Worm (Caenorhabditis elegans) whole organism, late embryonic: Measurements from ENCODE around the gene M163.11.

ENCODE experiments used
- C08G9.2 ChIP-seq: sonication (generic microtip); optimal IDR thresholded peaks from 2 replicates; lab custom pipeline; 2016; ENCODE audit warnings: mild to moderate bottlenecking, missing genetic modification characterization, moderate library complexity, missing compliant biosample characterization
- C38D4.7 ChIP-seq: fragments of 200-800 bp; sonication (Bioruptor generic); optimal IDR thresholded peaks from 2 replicates; lab custom pipeline; 2018; ENCODE audit warnings: mild to moderate bottlenecking, missing genetic modification characterization, moderate library complexity, missing compliant biosample characterization
- F13H6.1 ChIP-seq: sonication (generic microtip); optimal IDR thresholded peaks from 2 replicates; lab custom pipeline; 2016; ENCODE audit warnings: missing genetic modification characterization, missing compliant biosample characterization
- K09A11.1 ChIP-seq: sonication (generic microtip); optimal IDR thresholded peaks from 2 replicates; lab custom pipeline; 2017; ENCODE audit warnings: antibody characterized with exemption, mild to moderate bottlenecking, missing genetic modification characterization, missing compliant biosample characterization; ENCODE audit not compliant: insufficient read depth
- ahr-1 ChIP-seq: sonication (generic microtip); optimal IDR thresholded peaks from 2 replicates; lab custom pipeline; 2016; ENCODE audit warnings: missing genetic modification characterization, missing compliant biosample characterization
- ama-1 ChIP-seq: fragments of 150-350 bp; optimal IDR thresholded peaks from 2 replicates; lab custom pipeline; 2014
- ceh-19 ChIP-seq: fragments of 200-800 bp; sonication (Bioruptor generic); optimal IDR thresholded peaks from 2 replicates; lab custom pipeline; 2018; ENCODE audit warnings: mild to moderate bottlenecking, missing genetic modification characterization, missing compliant biosample characterization
- ceh-22 ChIP-seq: sonication (generic microtip); optimal IDR thresholded peaks from 2 replicates; lab custom pipeline; 2017; ENCODE audit warnings: missing biosample characterization, missing genetic modification characterization
- ceh-24 ChIP-seq: sonication (generic microtip); optimal IDR thresholded peaks from 2 replicates; lab custom pipeline; 2016; ENCODE audit warnings: mild to moderate bottlenecking, missing genetic modification characterization, missing compliant biosample characterization
- ceh-31 ChIP-seq: sonication (generic microtip); optimal IDR thresholded peaks from 2 replicates; lab custom pipeline; 2016; ENCODE audit warnings: missing genetic modification characterization, missing compliant biosample characterization
- ceh-48 ChIP-seq: sonication (generic microtip); optimal IDR thresholded peaks from 2 replicates; lab custom pipeline; 2016; ENCODE audit warnings: missing genetic modification characterization, inconsistent platforms, missing compliant biosample characterization
- ceh-9 ChIP-seq: sonication (generic microtip); optimal IDR thresholded peaks from 2 replicates; lab custom pipeline; 2016; ENCODE audit warnings: mild to moderate bottlenecking, missing genetic modification characterization, inconsistent platforms, missing compliant biosample characterization
- che-1 ChIP-seq: sonication (generic microtip); optimal IDR thresholded peaks from 2 replicates; lab custom pipeline; 2016; ENCODE audit warnings: mild to moderate bottlenecking, missing genetic modification characterization, missing compliant biosample characterization
- dmd-4 ChIP-seq: sonication (generic microtip); optimal IDR thresholded peaks from 2 replicates; lab custom pipeline; 2016; ENCODE audit warnings: borderline replicate concordance, missing genetic modification characterization, missing compliant biosample characterization
- dve-1 ChIP-seq: sonication (generic microtip); optimal IDR thresholded peaks from 2 replicates; lab custom pipeline; 2017; ENCODE audit warnings: antibody characterized with exemption, mild to moderate bottlenecking, missing genetic modification characterization, missing compliant biosample characterization
- ets-4 ChIP-seq: sonication (generic microtip); optimal IDR thresholded peaks from 2 replicates; lab custom pipeline; 2016; ENCODE audit warnings: missing genetic modification characterization, missing compliant biosample characterization
- eyg-1 ChIP-seq: sonication (generic microtip); optimal IDR thresholded peaks from 2 replicates; lab custom pipeline; 2016; ENCODE audit warnings: missing genotype, missing genetic modification characterization, missing compliant biosample characterization
- fkh-6 ChIP-seq: sonication (generic microtip); optimal IDR thresholded peaks from 2 replicates; lab custom pipeline; 2016; ENCODE audit warnings: missing genetic modification characterization, missing compliant biosample characterization
- gmeb-2 ChIP-seq: sonication (generic microtip); optimal IDR thresholded peaks from 2 replicates; lab custom pipeline; 2016; ENCODE audit warnings: missing genetic modification characterization, inconsistent platforms, missing compliant biosample characterization
- hlh-13 ChIP-seq: fragments of 200-800 bp; sonication (Bioruptor generic); optimal IDR thresholded peaks from 2 replicates; lab custom pipeline; 2018; ENCODE audit warnings: mild to moderate bottlenecking, missing genetic modification characterization, missing compliant biosample characterization
- hlh-6 ChIP-seq: sonication (generic microtip); optimal IDR thresholded peaks from 2 replicates; lab custom pipeline; 2016; ENCODE audit warnings: missing genotype, missing genetic modification characterization, missing compliant biosample characterization
- hlh-8 ChIP-seq: sonication (generic microtip); optimal IDR thresholded peaks from 2 replicates; lab custom pipeline; 2016; ENCODE audit warnings: missing genotype, missing genetic modification characterization, missing compliant biosample characterization
- madf-2 ChIP-seq: sonication (generic microtip); optimal IDR thresholded peaks from 2 replicates; lab custom pipeline; 2017; ENCODE audit warnings: missing genetic modification characterization, missing compliant biosample characterization
- mec-3 ChIP-seq: sonication (generic microtip); optimal IDR thresholded peaks from 2 replicates; lab custom pipeline; 2016; ENCODE audit warnings: borderline replicate concordance, missing genetic modification characterization, missing compliant biosample characterization
- nhr-11 ChIP-seq: fragments of 150-350 bp; optimal IDR thresholded peaks from 2 replicates; lab custom pipeline; 2014; ENCODE audit warnings: missing biosample characterization, missing genetic modification characterization
- npax-4 ChIP-seq: sonication (generic microtip); optimal IDR thresholded peaks from 2 replicates; lab custom pipeline; 2016; ENCODE audit warnings: missing genetic modification characterization, missing compliant biosample characterization
- pag-3 ChIP-seq: sonication (generic microtip); optimal IDR thresholded peaks from 2 replicates; lab custom pipeline; 2016; ENCODE audit warnings: missing compliant biosample characterization, missing genetic modification characterization, borderline replicate concordance
- pax-1 ChIP-seq: fragments of 150-350 bp; optimal IDR thresholded peaks from 2 replicates; lab custom pipeline; 2014; ENCODE audit warnings: missing biosample characterization, missing genetic modification characterization
- sdc-2 ChIP-seq: sonication (generic microtip); optimal IDR thresholded peaks from 2 replicates; lab custom pipeline; 2016; ENCODE audit warnings: missing genotype, missing genetic modification characterization, missing compliant biosample characterization
- sox-4 ChIP-seq: sonication (generic microtip); optimal IDR thresholded peaks from 2 replicates; lab custom pipeline; 2017; ENCODE audit warnings: mild to moderate bottlenecking, missing genetic modification characterization, inconsistent platforms, missing compliant biosample characterization
- tbx-7 ChIP-seq: sonication (generic microtip); optimal IDR thresholded peaks from 2 replicates; lab custom pipeline; 2016; ENCODE audit warnings: missing genotype, missing genetic modification characterization, missing compliant biosample characterization
- ttx-3 ChIP-seq: sonication (generic microtip); optimal IDR thresholded peaks from 2 replicates; lab custom pipeline; 2016; ENCODE audit warnings: missing genetic modification reagents, missing genetic modification characterization, missing compliant biosample characterization
- zip-5 ChIP-seq: sonication (generic microtip); optimal IDR thresholded peaks from 2 replicates; lab custom pipeline; 2016; ENCODE audit warnings: missing genetic modification characterization, missing compliant biosample characterization
- ztf-16 ChIP-seq: sonication (generic microtip); optimal IDR thresholded peaks from 2 replicates; lab custom pipeline; 2017; ENCODE audit warnings: missing genetic modification characterization, missing compliant biosample characterization

M163.11 gene

DNA sequence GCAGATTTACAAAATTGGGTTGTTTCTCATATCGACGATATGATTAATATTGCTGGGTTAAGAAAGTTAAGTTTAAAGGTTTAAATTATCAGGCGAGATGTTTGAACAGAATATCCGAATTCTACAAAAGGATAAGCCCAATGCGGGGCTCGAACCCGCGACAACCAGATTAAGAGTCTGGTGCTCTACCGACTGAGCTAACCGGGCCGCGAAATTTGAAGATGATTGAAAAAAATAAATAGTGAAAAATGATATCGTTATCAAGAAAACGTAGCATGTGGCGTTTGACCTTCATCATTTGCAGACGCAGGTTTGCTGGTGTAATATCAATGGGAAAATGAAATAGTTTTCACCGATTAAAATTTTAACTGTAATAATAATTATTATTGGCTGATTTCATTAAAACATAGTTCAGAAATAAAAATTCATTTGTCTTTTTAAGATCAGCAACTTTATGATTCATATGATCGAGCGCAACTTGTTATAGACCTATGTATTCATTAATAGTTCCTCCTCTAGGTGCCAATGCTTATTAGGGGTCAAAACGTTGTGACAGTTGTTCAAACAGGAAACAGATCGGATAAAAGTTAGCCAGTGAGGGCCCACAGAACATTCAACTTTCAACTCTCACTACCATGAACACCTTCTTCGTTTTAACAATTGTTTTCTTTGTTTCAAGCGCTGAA lies at the start of gene M163.11:
Gene M163.11 (plus strand): TSS at position 636 of the 686 bp plus-strand sequence.
- TF ChIP-seq ceh-9 (tag; lab: Kevin White, UChicago) (no peak), ets-4 (tag; lab: Kevin White, UChicago) (no peak), dve-1 (tag; lab: Kevin White, UChicago) (peak; percentile 45), hlh-13 (GFP tag; lab: Kevin White, UChicago) (no peak), che-1 (tag; lab: Kevin White, UChicago) (no peak), tbx-7 (tag; lab: Kevin White, UChicago) (no peak)

- TF ChIP-seq ceh-31, result no peak
- no peak for TF ChIP-seq hlh-6
- no peak for TF ChIP-seq madf-2 (tag; lab: Kevin White, UChicago)
- no peak for TF ChIP-seq ztf-16 (tag; lab: Kevin White, UChicago)
- TF ChIP-seq dve-1 (tag; lab: Kevin White, UChicago), result no peak
- no peak for TF ChIP-seq C38D4.7 (GFP tag; lab: Kevin White, UChicago)
- TF ChIP-seq gmeb-2 (tag; lab: Kevin White, UChicago), result no peak
- no peak for TF ChIP-seq ceh-22
- TF ChIP-seq mec-3 (tag; lab: Kevin White, UChicago), result no peak
- no peak for TF ChIP-seq ceh-9 (tag; lab: Kevin White, UChicago)
- TF ChIP-seq pag-3 (tag; lab: Kevin White, UChicago), result no peak
- TF ChIP-seq dmd-4 (tag; lab: Kevin White, UChicago), result no peak
- no peak for TF ChIP-seq ceh-48 (tag; lab: Kevin White, UChicago)
- TF ChIP-seq eyg-1, result no peak
- TF ChIP-seq nhr-11 (tag; lab: Kevin White, UChicago), result no peak
- no peak for TF ChIP-seq hlh-8 (tag; lab: Kevin White, UChicago)
- TF ChIP-seq ceh-19, result no peak
- TF ChIP-seq ceh-24 (tag; lab: Kevin White, UChicago), result no peak
- TF ChIP-seq F13H6.1, result no peak
- TF ChIP-seq zip-5 (tag; lab: Kevin White, UChicago), result no peak
- TF ChIP-seq, all 69 proteins: peak for 0
These were observed 48.7 kb upstream of the M163.11 start for ce11 chrX:14430436-14430835.

- TF ChIP-seq sdc-2 (tag; lab: Kevin White, UChicago), result no peak
- TF ChIP-seq C08G9.2 (tag; lab: Kevin White, UChicago), result no peak
- no peak for TF ChIP-seq sox-4 (tag; lab: Kevin White, UChicago)
- no peak for TF ChIP-seq fkh-6 (tag; lab: Kevin White, UChicago)
- no peak for TF ChIP-seq ets-4 (tag; lab: Kevin White, UChicago)
- TF ChIP-seq npax-4 (tag; lab: Kevin White, UChicago), result no peak
- no peak for TF ChIP-seq K09A11.1 (tag; lab: Kevin White, UChicago)
- no peak for TF ChIP-seq pax-1
- TF ChIP-seq F13H6.1, result no peak
- TF ChIP-seq ceh-19, result no peak
- TF ChIP-seq ahr-1, result no peak
- TF ChIP-seq ceh-31, result no peak
These were observed 43.5 kb upstream of the M163.11 start for ce11 chrX:14435648-14436155.

- TF ChIP-seq ceh-19 (no peak), C38D4.7 (GFP tag; lab: Kevin White, UChicago) (no peak), ama-1 (lab: Kevin White, UChicago) (no peak), ttx-3 (tag; lab: Kevin White, UChicago) (no peak), zip-5 (tag; lab: Kevin White, UChicago) (no peak)
These were observed 36.9 kb upstream of the M163.11 start, which contains the start of gene F23D12.3 for ce11 chrX:14442321-14442720. F23D12.3 (plus strand) TSS chrX:14442621.
